Fruit fly (Drosophila melanogaster) whole organism, adult: ENCODE results near the gene CG16711.
A peak's percentile ranks its signal among the peaks of the same experiment; 100 is the strongest.

Source experiments
- CG11617 ChIP-seq: fragments of 200-800 bp; sonication (Bioruptor generic); optimal IDR thresholded peaks from 2 replicates; lab custom pipeline; 2017; ENCODE audit warnings: mild to moderate bottlenecking, missing biosample characterization, missing genetic modification reagents, missing genetic modification characterization
- CG12768 ChIP-seq: fragments of 200-800 bp; sonication (Bioruptor generic); optimal IDR thresholded peaks from 2 replicates; lab custom pipeline; 2017; ENCODE audit warnings: missing biosample characterization, missing genetic modification characterization, mild to moderate bottlenecking, moderate library complexity, missing genetic modification reagents
- CG14711 ChIP-seq: fragments of 200-800 bp; sonication (Bioruptor generic); optimal IDR thresholded peaks from 2 replicates; lab custom pipeline; 2018; ENCODE audit warnings: missing biosample characterization, mild to moderate bottlenecking, missing genetic modification characterization, moderate library complexity
- CG1620 ChIP-seq: fragments of 200-800 bp; sonication (Bioruptor generic); optimal IDR thresholded peaks from 2 replicates; lab custom pipeline; 2016; ENCODE audit warnings: missing biosample characterization, missing genetic modification characterization
- CG33017 ChIP-seq: fragments of 200-800 bp; sonication (Bioruptor generic); optimal IDR thresholded peaks from 2 replicates; lab custom pipeline; 2018; ENCODE audit warnings: missing biosample characterization, mild to moderate bottlenecking, missing genetic modification characterization, moderate library complexity
- CG5204 ChIP-seq: fragments of 200-800 bp; sonication (Bioruptor generic); optimal IDR thresholded peaks from 2 replicates; lab custom pipeline; 2016; ENCODE audit warnings: missing biosample characterization, missing genetic modification characterization
- CG7045 ChIP-seq: fragments of 200-800 bp; sonication (Bioruptor generic); optimal IDR thresholded peaks from 2 replicates; lab custom pipeline; 2017; ENCODE audit warnings: missing biosample characterization, mild to moderate bottlenecking, missing genetic modification characterization
- CG7101 ChIP-seq: fragments of 200-800 bp; sonication (Bioruptor generic); optimal IDR thresholded peaks from 2 replicates; lab custom pipeline; 2018; ENCODE audit warnings: missing biosample characterization, mild to moderate bottlenecking, missing genetic modification characterization, moderate library complexity
- Clk ChIP-seq: fragments of 200-800 bp; sonication (Bioruptor generic); optimal IDR thresholded peaks from 2 replicates; lab custom pipeline; 2017; ENCODE audit warnings: missing biosample characterization, missing genetic modification characterization
- Crg-1 ChIP-seq: fragments of 200-800 bp; sonication (Bioruptor generic); optimal IDR thresholded peaks from 2 replicates; lab custom pipeline; 2016; ENCODE audit warnings: missing biosample characterization, missing genetic modification characterization
- Hr96 ChIP-seq: fragments of 200-800 bp; sonication (Bioruptor generic); optimal IDR thresholded peaks from 2 replicates; lab custom pipeline; 2016; ENCODE audit warnings: missing biosample characterization, missing genetic modification characterization
- Mnt ChIP-seq: fragments of 200-800 bp; sonication (Bioruptor generic); optimal IDR thresholded peaks from 2 replicates; lab custom pipeline; 2016; ENCODE audit warnings: missing biosample characterization, mild to moderate bottlenecking, missing genetic modification characterization
- bab1 ChIP-seq: fragments of 200-800 bp; sonication (Bioruptor generic); optimal IDR thresholded peaks from 3 replicates; lab custom pipeline; 2019; ENCODE audit warnings: missing biosample characterization, mild to moderate bottlenecking, missing genetic modification characterization, moderate library complexity
- cic ChIP-seq: fragments of 200-800 bp; sonication (Bioruptor generic); optimal IDR thresholded peaks from 2 replicates; lab custom pipeline; 2017; ENCODE audit warnings: missing biosample characterization, mild to moderate bottlenecking, missing genetic modification characterization, moderate library complexity
- cnc ChIP-seq, 2 experiments: fragments of >200 bp; optimal IDR thresholded peaks; 2 replicates each; lab custom pipeline; 2017
- kay ChIP-seq: fragments of 200-800 bp; sonication (Bioruptor generic); peaks from one replicate; lab custom pipeline; 2016; ENCODE audit warnings: missing biosample characterization, missing genetic modification characterization, borderline replicate concordance
- ovo ChIP-seq: fragments of 200-800 bp; sonication (Bioruptor generic); optimal IDR thresholded peaks from 2 replicates; lab custom pipeline; 2016; ENCODE audit warnings: missing biosample characterization, missing genetic modification characterization
- pad ChIP-seq: fragments of 200-800 bp; sonication (Bioruptor generic); optimal IDR thresholded peaks from 3 replicates; lab custom pipeline; 2017; ENCODE audit warnings: missing biosample characterization, missing genetic modification characterization, mild to moderate bottlenecking, moderate library complexity, missing genetic modification reagents
- tj ChIP-seq: fragments of 200-800 bp; sonication (Bioruptor generic); optimal IDR thresholded peaks from 3 replicates; lab custom pipeline; 2017; ENCODE audit warnings: missing biosample characterization, mild to moderate bottlenecking, missing genetic modification characterization, moderate library complexity
- toe ChIP-seq: fragments of 200-800 bp; sonication (Bioruptor generic); optimal IDR thresholded peaks from 2 replicates; lab custom pipeline; 2016; ENCODE audit warnings: missing biosample characterization, missing genetic modification characterization

CG16711 gene

dm6 chr3L:9695647-9696046 lies 8.5 kb upstream of the CG16711 start:
- TF ChIP-seq kay (GFP tag; lab: Kevin White, UChicago), result peak; percentile 66
- TF ChIP-seq CG7101, result no peak

dm6 chr3L:9696650-9697526 lies 7.2 kb upstream of the CG16711 start, which contains the start of gene Prps:
TSS of gene Prps (minus strand) at chr3L:9696700.
- TF ChIP-seq toe (GFP tag; lab: Kevin White, UChicago) (no peak), CG7045 (peak; percentile 51), tj (GFP tag; lab: Kevin White, UChicago) (peak; percentile 96), Mnt (GFP tag; lab: Kevin White, UChicago) (peak; percentile 48), CG5204 (no peak), Clk (GFP tag; lab: Kevin White, UChicago) (no peak), Crg-1 (GFP tag; lab: Kevin White, UChicago) (peak; percentile 16), kay (GFP tag; lab: Kevin White, UChicago) (peak; percentile 69), CG33017 (peak; percentile 74), CG12768 (peak; percentile 56), Hr96 (GFP tag; lab: Kevin White, UChicago) (peak; percentile 10), cnc (optimal IDR thresholded peaks at IDR 0.05; lab: Kevin White, UChicago) (no peak), ovo (no peak), pad (GFP tag; lab: Kevin White, UChicago) (peak; percentile 97), CG7101 (peak; percentile 45), bab1 (peak; percentile 80), cic (GFP tag; lab: Kevin White, UChicago) (peak; percentile 87), CG14711 (tag; lab: Kevin White, UChicago) (peak; percentile 47)

dm6 chr3L:9697527-9697883 lies 6.6 kb upstream of the CG16711 start:
- no peak for TF ChIP-seq CG12768
- TF ChIP-seq bab1, result no peak
- TF ChIP-seq CG7101, result no peak
- no peak for TF ChIP-seq tj (GFP tag; lab: Kevin White, UChicago)
- TF ChIP-seq kay (GFP tag; lab: Kevin White, UChicago), result no peak
- TF ChIP-seq cic (GFP tag; lab: Kevin White, UChicago), result no peak
- TF ChIP-seq CG1620 (GFP tag; lab: Kevin White, UChicago), result no peak
- no peak for TF ChIP-seq Clk (GFP tag; lab: Kevin White, UChicago)
- no peak for TF ChIP-seq ovo
- no peak for TF ChIP-seq pad (GFP tag; lab: Kevin White, UChicago)
- TF ChIP-seq CG33017, result no peak
- no peak for TF ChIP-seq Hr96 (GFP tag; lab: Kevin White, UChicago)
- no peak for TF ChIP-seq cnc (optimal IDR thresholded peaks at IDR 0.05; lab: Kevin White, UChicago)
- TF ChIP-seq CG11617 (GFP tag; lab: Kevin White, UChicago), result no peak
- no peak for TF ChIP-seq toe (GFP tag; lab: Kevin White, UChicago)
- no peak for TF ChIP-seq CG7045
- TF ChIP-seq Mnt (GFP tag; lab: Kevin White, UChicago), result no peak
- no peak for TF ChIP-seq Crg-1 (GFP tag; lab: Kevin White, UChicago)
- TF ChIP-seq CG5204, result no peak
- no peak for TF ChIP-seq CG14711 (tag; lab: Kevin White, UChicago)

dm6 chr3L:9698193-9698642 lies 5.9 kb upstream of the CG16711 start, which contains the start of gene Ubc4:
TSS of gene Ubc4 (plus strand) at chr3L:9698336.
- peak; percentile 68 for TF ChIP-seq CG11617 (GFP tag; lab: Kevin White, UChicago)
- TF ChIP-seq CG12768, result peak; percentile 24
- no peak for TF ChIP-seq toe (GFP tag; lab: Kevin White, UChicago)
- TF ChIP-seq pad (GFP tag; lab: Kevin White, UChicago), result peak; percentile 43
- TF ChIP-seq CG7101, result peak; percentile 35
- TF ChIP-seq CG5204, result no peak
- peak; percentile 57 for TF ChIP-seq tj (GFP tag; lab: Kevin White, UChicago)
- TF ChIP-seq Mnt (GFP tag; lab: Kevin White, UChicago), result peak; percentile 61
- peak; percentile 40 for TF ChIP-seq cic (GFP tag; lab: Kevin White, UChicago)
- TF ChIP-seq CG14711 (tag; lab: Kevin White, UChicago), result peak; percentile 55
- TF ChIP-seq CG7045, result no peak
- peak; percentile 48 for TF ChIP-seq CG1620 (GFP tag; lab: Kevin White, UChicago)
- peak; percentile 30 for TF ChIP-seq Hr96 (GFP tag; lab: Kevin White, UChicago)
- TF ChIP-seq ovo, result peak; percentile 36
- TF ChIP-seq bab1, result peak; percentile 28

- TF ChIP-seq Mnt (GFP tag; lab: Kevin White, UChicago), result no peak
- no peak for TF ChIP-seq CG7045
- no peak for TF ChIP-seq CG12768
- no peak for TF ChIP-seq cic (GFP tag; lab: Kevin White, UChicago)
- TF ChIP-seq tj (GFP tag; lab: Kevin White, UChicago), result no peak
- TF ChIP-seq CG7101, result no peak
- no peak for TF ChIP-seq cnc (optimal IDR thresholded peaks at IDR 0.05; lab: Kevin White, UChicago)
- no peak for TF ChIP-seq CG1620 (GFP tag; lab: Kevin White, UChicago)
- no peak for TF ChIP-seq Crg-1 (GFP tag; lab: Kevin White, UChicago)
- no peak for TF ChIP-seq ovo
- TF ChIP-seq CG5204, result no peak
- TF ChIP-seq CG14711 (tag; lab: Kevin White, UChicago), result no peak
- TF ChIP-seq Hr96 (GFP tag; lab: Kevin White, UChicago), result no peak
- TF ChIP-seq Clk (GFP tag; lab: Kevin White, UChicago), result no peak
- TF ChIP-seq pad (GFP tag; lab: Kevin White, UChicago), result no peak
- TF ChIP-seq CG33017, result no peak
- TF ChIP-seq toe (GFP tag; lab: Kevin White, UChicago), result no peak
Measured at dm6 chr3L:9703495-9703894, 636 bp upstream of the CG16711 start, which contains the start of gene CG6761. TSS of gene CG6761 (minus strand) at chr3L:9703595.
